Worm (Caenorhabditis elegans) whole organism, late embryonic: Measurements from ENCODE around the gene Y82E9BR.5.

Experiments used
- C08G9.2 ChIP-seq: sonication (generic microtip); optimal IDR thresholded peaks from 2 replicates; lab custom pipeline; 2016; ENCODE audit warnings: mild to moderate bottlenecking, missing genetic modification characterization, moderate library complexity, missing compliant biosample characterization
- F13H6.1 ChIP-seq: sonication (generic microtip); optimal IDR thresholded peaks from 2 replicates; lab custom pipeline; 2016; ENCODE audit warnings: missing genetic modification characterization, missing compliant biosample characterization
- K09A11.1 ChIP-seq: sonication (generic microtip); optimal IDR thresholded peaks from 2 replicates; lab custom pipeline; 2017; ENCODE audit warnings: antibody characterized with exemption, mild to moderate bottlenecking, missing genetic modification characterization, missing compliant biosample characterization; ENCODE audit not compliant: insufficient read depth
- T23F11.4 ChIP-seq: fragments of 200-800 bp; sonication (Bioruptor generic); optimal IDR thresholded peaks from 2 replicates; lab custom pipeline; 2018; ENCODE audit warnings: mild to moderate bottlenecking, missing genetic modification characterization, missing compliant biosample characterization
- ahr-1 ChIP-seq: sonication (generic microtip); optimal IDR thresholded peaks from 2 replicates; lab custom pipeline; 2016; ENCODE audit warnings: missing genetic modification characterization, missing compliant biosample characterization
- ama-1 ChIP-seq: fragments of 150-350 bp; optimal IDR thresholded peaks from 2 replicates; lab custom pipeline; 2014
- ceh-18 ChIP-seq: sonication (generic microtip); optimal IDR thresholded peaks from 2 replicates; lab custom pipeline; 2016; ENCODE audit warnings: missing genetic modification characterization, missing compliant biosample characterization
- ceh-19 ChIP-seq: fragments of 200-800 bp; sonication (Bioruptor generic); optimal IDR thresholded peaks from 2 replicates; lab custom pipeline; 2018; ENCODE audit warnings: mild to moderate bottlenecking, missing genetic modification characterization, missing compliant biosample characterization
- ceh-2 ChIP-seq: sonication (generic microtip); optimal IDR thresholded peaks from 2 replicates; lab custom pipeline; 2016; ENCODE audit warnings: missing genotype, missing genetic modification characterization, missing compliant biosample characterization
- ceh-6 ChIP-seq: fragments of 200-800 bp; sonication (Bioruptor generic); optimal IDR thresholded peaks from 2 replicates; lab custom pipeline; 2018; ENCODE audit warnings: mild to moderate bottlenecking, missing genetic modification characterization, missing compliant biosample characterization
- che-1 ChIP-seq: sonication (generic microtip); optimal IDR thresholded peaks from 2 replicates; lab custom pipeline; 2016; ENCODE audit warnings: mild to moderate bottlenecking, missing genetic modification characterization, missing compliant biosample characterization
- dve-1 ChIP-seq: sonication (generic microtip); optimal IDR thresholded peaks from 2 replicates; lab custom pipeline; 2017; ENCODE audit warnings: antibody characterized with exemption, mild to moderate bottlenecking, missing genetic modification characterization, missing compliant biosample characterization
- elt-2 ChIP-seq: sonication (generic microtip); optimal IDR thresholded peaks from 2 replicates; lab custom pipeline; 2016; ENCODE audit warnings: missing genetic modification reagents, missing genetic modification characterization, missing compliant biosample characterization
- elt-4 ChIP-seq: sonication (generic microtip); optimal IDR thresholded peaks from 2 replicates; lab custom pipeline; 2016; ENCODE audit warnings: missing genetic modification characterization, missing compliant biosample characterization
- ets-4 ChIP-seq: sonication (generic microtip); optimal IDR thresholded peaks from 2 replicates; lab custom pipeline; 2016; ENCODE audit warnings: missing genetic modification characterization, missing compliant biosample characterization
- eyg-1 ChIP-seq: sonication (generic microtip); optimal IDR thresholded peaks from 2 replicates; lab custom pipeline; 2016; ENCODE audit warnings: missing genotype, missing genetic modification characterization, missing compliant biosample characterization
- fkh-6 ChIP-seq: sonication (generic microtip); optimal IDR thresholded peaks from 2 replicates; lab custom pipeline; 2016; ENCODE audit warnings: missing genetic modification characterization, missing compliant biosample characterization
- gmeb-2 ChIP-seq: sonication (generic microtip); optimal IDR thresholded peaks from 2 replicates; lab custom pipeline; 2016; ENCODE audit warnings: missing genetic modification characterization, inconsistent platforms, missing compliant biosample characterization
- hlh-13 ChIP-seq: fragments of 200-800 bp; sonication (Bioruptor generic); optimal IDR thresholded peaks from 2 replicates; lab custom pipeline; 2018; ENCODE audit warnings: mild to moderate bottlenecking, missing genetic modification characterization, missing compliant biosample characterization
- hlh-15 ChIP-seq: sonication (generic microtip); optimal IDR thresholded peaks from 2 replicates; lab custom pipeline; 2016; ENCODE audit warnings: missing genetic modification characterization, missing compliant biosample characterization
- hlh-6 ChIP-seq: sonication (generic microtip); optimal IDR thresholded peaks from 2 replicates; lab custom pipeline; 2016; ENCODE audit warnings: missing genotype, missing genetic modification characterization, missing compliant biosample characterization
- hlh-8 ChIP-seq: sonication (generic microtip); optimal IDR thresholded peaks from 2 replicates; lab custom pipeline; 2016; ENCODE audit warnings: missing genotype, missing genetic modification characterization, missing compliant biosample characterization
- lin-11 ChIP-seq: fragments of 200-800 bp; sonication (Bioruptor generic); optimal IDR thresholded peaks from 2 replicates; lab custom pipeline; 2018; ENCODE audit warnings: mild to moderate bottlenecking, missing genetic modification characterization, missing compliant biosample characterization
- madf-2 ChIP-seq: sonication (generic microtip); optimal IDR thresholded peaks from 2 replicates; lab custom pipeline; 2017; ENCODE audit warnings: missing genetic modification characterization, missing compliant biosample characterization
- nhr-232 ChIP-seq: sonication (generic microtip); optimal IDR thresholded peaks from 2 replicates; lab custom pipeline; 2016; ENCODE audit warnings: missing genetic modification characterization, missing compliant biosample characterization
- npax-4 ChIP-seq: sonication (generic microtip); optimal IDR thresholded peaks from 2 replicates; lab custom pipeline; 2016; ENCODE audit warnings: missing genetic modification characterization, missing compliant biosample characterization
- pag-3 ChIP-seq: sonication (generic microtip); optimal IDR thresholded peaks from 2 replicates; lab custom pipeline; 2016; ENCODE audit warnings: missing compliant biosample characterization, missing genetic modification characterization, borderline replicate concordance
- pqm-1 ChIP-seq: sonication (generic microtip); optimal IDR thresholded peaks from 2 replicates; lab custom pipeline; 2016; ENCODE audit warnings: missing genetic modification characterization, missing compliant biosample characterization
- ref-2 ChIP-seq: sonication (generic microtip); optimal IDR thresholded peaks from 2 replicates; lab custom pipeline; 2016; ENCODE audit warnings: missing genetic modification characterization, missing compliant biosample characterization
- tbx-7 ChIP-seq: sonication (generic microtip); optimal IDR thresholded peaks from 2 replicates; lab custom pipeline; 2016; ENCODE audit warnings: missing genotype, missing genetic modification characterization, missing compliant biosample characterization
- ttx-3 ChIP-seq: sonication (generic microtip); optimal IDR thresholded peaks from 2 replicates; lab custom pipeline; 2016; ENCODE audit warnings: missing genetic modification reagents, missing genetic modification characterization, missing compliant biosample characterization
- unc-3 ChIP-seq, 2 experiments: fragments of 200-800 bp in 1 of 2; sonication (Bioruptor generic) in 1 of 2; sonication (generic microtip) in 1 of 2; conservative IDR thresholded peaks in 1 of 2; optimal IDR thresholded peaks in 1 of 2; 2 replicates each; pipeline versions ENCODE4 v1.3.6 to Lab custom; 2016 to 2022; ENCODE audit warnings: missing compliant biosample characterization in 2 of 2, missing genetic modification characterization in 2 of 2, missing genetic modification reagents in 1 of 2
- unc-55 ChIP-seq: sonication (generic microtip); optimal IDR thresholded peaks from 2 replicates; lab custom pipeline; 2017; ENCODE audit warnings: missing biosample characterization, missing genetic modification reagents, missing genetic modification characterization
- zip-5 ChIP-seq: sonication (generic microtip); optimal IDR thresholded peaks from 2 replicates; lab custom pipeline; 2016; ENCODE audit warnings: missing genetic modification characterization, missing compliant biosample characterization
- ztf-16 ChIP-seq: sonication (generic microtip); optimal IDR thresholded peaks from 2 replicates; lab custom pipeline; 2017; ENCODE audit warnings: missing genetic modification characterization, missing compliant biosample characterization

The Y82E9BR.5 gene

ce11 chrIII:1388274-1389058 is 4.3 kb downstream of the Y82E9BR.5 start, which contains the start of gene pals-20:
Gene pals-20 (minus strand): TSS chrIII:1388324.
- TF ChIP-seq T23F11.4 (GFP tag; lab: Kevin White, UChicago): no peak
- no peak for TF ChIP-seq pqm-1 (tag; lab: Kevin White, UChicago)
- TF ChIP-seq ceh-2: no peak
- no peak for TF ChIP-seq ref-2 (tag; lab: Kevin White, UChicago)
- no peak for TF ChIP-seq lin-11 (tag; lab: Kevin White, UChicago)
- TF ChIP-seq eyg-1 (tag; lab: Kevin White, UChicago): no peak
- TF ChIP-seq madf-2 (tag; lab: Kevin White, UChicago): no peak
- TF ChIP-seq ceh-19 (GFP tag; lab: Kevin White, UChicago): no peak
- TF ChIP-seq nhr-232 (tag; lab: Kevin White, UChicago): no peak
- TF ChIP-seq K09A11.1 (tag; lab: Kevin White, UChicago): no peak
- TF ChIP-seq C08G9.2 (tag; lab: Kevin White, UChicago): no peak
- no peak for TF ChIP-seq unc-55
- TF ChIP-seq F13H6.1 (tag; lab: Kevin White, UChicago): no peak
- no peak for TF ChIP-seq hlh-15 (tag; lab: Kevin White, UChicago)
- no peak for TF ChIP-seq zip-5
- TF ChIP-seq fkh-6: no peak
- TF ChIP-seq hlh-6: no peak

DNA sequence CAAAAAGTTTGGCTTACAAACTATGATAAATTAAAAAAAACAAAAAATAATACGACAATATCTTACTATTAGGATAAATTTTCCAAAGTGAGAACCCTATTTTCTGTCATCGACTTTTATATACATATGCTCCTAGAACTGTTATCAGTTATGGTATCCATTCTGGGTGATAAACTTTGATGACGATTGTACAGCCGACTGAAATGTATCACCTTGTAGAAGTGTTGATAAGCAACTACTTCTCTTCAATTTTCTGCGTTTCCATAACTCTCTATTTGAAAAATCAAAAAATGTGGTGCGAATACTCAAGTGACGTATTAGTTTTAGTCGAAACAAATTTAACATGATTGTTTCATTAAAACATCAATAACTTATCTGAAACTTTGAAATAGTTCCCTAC is 5.8 kb downstream of the Y82E9BR.5 start:
- TF ChIP-seq unc-3 (GFP tag; conservative IDR thresholded peaks at IDR 0.05; lab: Robert Waterston, UW) (no peak), unc-3 (tag; optimal IDR thresholded peaks at IDR 0.05; lab: Kevin White, UChicago) (no peak), elt-2 (tag; lab: Kevin White, UChicago) (peak; percentile 86)

- no peak for TF ChIP-seq ttx-3 (tag; lab: Kevin White, UChicago)
- no peak for TF ChIP-seq npax-4 (tag; lab: Kevin White, UChicago)
- no peak for TF ChIP-seq lin-11 (tag; lab: Kevin White, UChicago)
- TF ChIP-seq ets-4 (tag; lab: Kevin White, UChicago): no peak
- no peak for TF ChIP-seq ceh-18
- no peak for TF ChIP-seq ahr-1 (tag; lab: Kevin White, UChicago)
- no peak for TF ChIP-seq tbx-7 (tag; lab: Kevin White, UChicago)
- TF ChIP-seq unc-3 (GFP tag; conservative IDR thresholded peaks at IDR 0.05; lab: Robert Waterston, UW): no peak
- no peak for TF ChIP-seq unc-3 (tag; optimal IDR thresholded peaks at IDR 0.05; lab: Kevin White, UChicago)
- TF ChIP-seq zip-5: no peak
- no peak for TF ChIP-seq ceh-6 (GFP tag; lab: Kevin White, UChicago)
- TF ChIP-seq ztf-16: no peak
- TF ChIP-seq T23F11.4 (GFP tag; lab: Kevin White, UChicago): no peak
- no peak for TF ChIP-seq pag-3
- no peak for TF ChIP-seq ama-1 (lab: Kevin White, UChicago)
- no peak for TF ChIP-seq che-1
- TF ChIP-seq dve-1 (tag; lab: Kevin White, UChicago): no peak
- no peak for TF ChIP-seq hlh-8 (tag; lab: Kevin White, UChicago)
- TF ChIP-seq gmeb-2 (tag; lab: Kevin White, UChicago): no peak
- no peak for TF ChIP-seq hlh-13 (GFP tag; lab: Kevin White, UChicago)
- TF ChIP-seq elt-4: no peak
Observed at ce11 chrIII:1391752-1392151, 7.6 kb downstream of the Y82E9BR.5 start, which contains the start of gene pals-17. Gene pals-17 (minus strand): TSS chrIII:1391852.

- peak; percentile 65 for TF ChIP-seq elt-2 (tag; lab: Kevin White, UChicago)
- TF ChIP-seq T23F11.4 (GFP tag; lab: Kevin White, UChicago): no peak
- TF ChIP-seq, all 69 proteins: peak for 1
Observed at ce11 chrIII:1392763-1393162, 8.6 kb downstream of the Y82E9BR.5 start.
